Worm (Caenorhabditis elegans): ENCODE measurements around the gene mpz-5.
A peak's percentile ranks its signal among the peaks of the same experiment; 100 is the strongest.

The mpz-5 gene

DNA sequence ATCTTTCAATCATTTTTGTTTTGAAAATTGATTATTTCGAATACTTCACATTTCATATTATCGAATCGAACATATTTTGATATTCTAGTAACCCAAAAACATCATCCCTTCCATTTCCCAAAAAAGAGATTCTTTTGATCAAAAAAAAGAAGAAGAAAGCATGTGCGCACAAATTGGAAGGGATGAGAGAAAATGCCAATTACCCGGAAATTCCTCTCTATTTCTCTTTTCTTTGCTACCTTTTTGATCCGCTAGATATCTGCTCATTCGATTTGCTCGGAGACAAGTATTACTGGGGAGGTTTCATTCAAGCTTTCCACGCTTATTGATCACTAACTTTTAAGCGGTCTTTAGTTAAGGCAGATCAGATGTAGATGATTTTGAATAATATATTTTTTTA lies 23.2 kb upstream of the mpz-5 start:
- TF ChIP-seq unc-42 (tag; optimal IDR thresholded peaks at IDR 0.05) (peak; percentile 80), fkh-10 (GFP tag; optimal IDR thresholded peaks at IDR 0.05) (no peak)

DNA sequence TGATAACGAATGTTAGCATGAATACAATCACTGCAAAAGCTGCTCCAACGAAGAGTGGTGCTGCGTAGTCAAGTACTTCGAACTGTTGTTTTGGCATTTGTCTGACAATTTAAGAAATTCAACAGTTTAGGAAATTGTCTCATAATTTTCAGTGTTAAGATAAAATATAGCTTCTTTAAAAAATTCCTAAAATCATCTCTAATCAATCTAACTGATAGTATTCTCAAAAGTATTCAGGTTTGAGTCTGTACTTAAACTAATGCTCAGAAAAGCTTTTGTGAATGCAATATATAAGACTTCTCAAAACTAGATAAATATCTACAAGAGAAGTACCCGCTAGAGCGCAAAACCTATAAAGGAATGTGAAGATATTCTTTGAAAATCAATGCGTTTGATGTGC lies 21.2 kb upstream of the mpz-5 start, which contains the start of gene R10H10.4:
Gene R10H10.4 (minus strand): TSS at position 101 of the 400 bp plus-strand sequence.
- TF ChIP-seq ceh-24 (tag; optimal IDR thresholded peaks at IDR 0.05) (no peak), gmeb-2 (tag; optimal IDR thresholded peaks at IDR 0.05) (no peak), elt-4 (tag; optimal IDR thresholded peaks at IDR 0.05) (no peak), sdc-2 (tag; optimal IDR thresholded peaks at IDR 0.05) (no peak), ahr-1 (tag; optimal IDR thresholded peaks at IDR 0.05) (no peak), mec-3 (tag; optimal IDR thresholded peaks at IDR 0.05; ENCODE audit: borderline replicate concordance) (no peak), tbx-2 (tag; optimal IDR thresholded peaks at IDR 0.05) (no peak), tbx-7 (tag; optimal IDR thresholded peaks at IDR 0.05) (no peak), hlh-15 (tag; optimal IDR thresholded peaks at IDR 0.05) (no peak), unc-55 (GFP tag; optimal IDR thresholded peaks at IDR 0.05) (no peak), elt-2 (tag; optimal IDR thresholded peaks at IDR 0.05) (no peak), K02D7.2 (tag; optimal IDR thresholded peaks at IDR 0.05) (no peak), pax-1 (tag; optimal IDR thresholded peaks at IDR 0.05) (no peak)

DNA sequence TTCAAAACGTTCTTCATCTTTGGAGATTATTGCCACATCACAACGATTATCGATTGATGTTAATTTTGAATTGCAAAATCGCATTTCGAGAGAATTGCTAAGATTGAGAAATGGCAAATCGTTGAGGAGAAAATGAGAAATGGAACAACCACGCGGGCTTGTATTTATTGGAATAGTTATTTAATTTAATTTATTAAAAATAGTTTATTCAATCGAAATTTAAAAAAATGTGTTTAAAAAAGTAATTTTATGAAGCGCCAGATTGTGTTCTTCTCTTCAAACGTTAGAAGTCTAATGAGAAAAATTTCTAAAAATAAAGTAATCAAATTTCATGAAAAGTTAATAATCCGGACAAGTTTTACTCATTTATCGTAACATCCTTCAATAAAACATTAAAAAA lies 18.2 kb upstream of the mpz-5 start, which contains the start of gene spe-26:
Gene spe-26 (minus strand): TSS at position 101 of the 400 bp plus-strand sequence.
- no peak for TF ChIP-seq nhr-232 (tag; optimal IDR thresholded peaks at IDR 0.05)
- no peak for TF ChIP-seq sox-2 (GFP tag; IDR thresholded peaks at IDR 0.05)
- no peak for TF ChIP-seq K09A11.1 (tag; optimal IDR thresholded peaks at IDR 0.05; ENCODE audit: insufficient read depth)
- no peak for TF ChIP-seq pha-2 (tag; optimal IDR thresholded peaks at IDR 0.05)
- no peak for TF ChIP-seq ama-1 (optimal IDR thresholded peaks at IDR 0.05)
- TF ChIP-seq lim-6 (tag; optimal IDR thresholded peaks at IDR 0.05), result no peak
- TF ChIP-seq ceh-19 (GFP tag; optimal IDR thresholded peaks at IDR 0.05), result no peak
- no peak for TF ChIP-seq eyg-1 (tag; optimal IDR thresholded peaks at IDR 0.05)
- no peak for TF ChIP-seq ceh-30 (tag; optimal IDR thresholded peaks at IDR 0.05)
- no peak for TF ChIP-seq rnt-1 (tag; optimal IDR thresholded peaks at IDR 0.05)
- no peak for TF ChIP-seq unc-3 (GFP tag; conservative IDR thresholded peaks at IDR 0.05)
- no peak for TF ChIP-seq unc-3 (tag; optimal IDR thresholded peaks at IDR 0.05)
- TF ChIP-seq hlh-15 (tag; optimal IDR thresholded peaks at IDR 0.05), result no peak
- TF ChIP-seq ceh-6 (GFP tag; optimal IDR thresholded peaks at IDR 0.05), result no peak
- TF ChIP-seq unc-42 (tag; optimal IDR thresholded peaks at IDR 0.05), result no peak
- TF ChIP-seq fax-1 (tag; optimal IDR thresholded peaks at IDR 0.05), result no peak
- no peak for TF ChIP-seq pax-1 (tag; optimal IDR thresholded peaks at IDR 0.05)
- no peak for TF ChIP-seq tbx-2 (tag; optimal IDR thresholded peaks at IDR 0.05)
- TF ChIP-seq ztf-16 (tag; optimal IDR thresholded peaks at IDR 0.05), result no peak
- TF ChIP-seq lin-11 (tag; optimal IDR thresholded peaks at IDR 0.05), result no peak
- no peak for TF ChIP-seq fkh-6 (tag; optimal IDR thresholded peaks at IDR 0.05)

DNA sequence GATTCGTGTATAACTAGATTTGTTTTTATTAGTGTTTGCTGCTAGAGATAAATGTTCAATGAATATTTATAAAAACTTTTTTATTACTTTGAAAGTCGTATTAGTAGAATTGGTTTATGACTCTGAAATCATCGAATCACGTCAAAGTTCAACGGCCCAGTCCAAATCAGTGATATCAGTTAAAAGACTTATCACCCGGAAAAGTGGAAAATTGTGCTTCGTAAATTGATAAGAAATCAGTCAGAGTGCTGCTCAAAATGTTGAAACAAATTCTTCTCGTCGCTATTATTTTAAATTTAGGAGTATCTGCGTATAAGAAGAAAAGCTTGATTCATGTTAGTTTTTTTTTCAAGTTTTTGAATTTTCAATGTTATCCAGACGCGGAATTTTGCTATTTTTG lies 14.6 kb upstream of the mpz-5 start, which contains the start of gene R10H10.3:
Gene R10H10.3 (plus strand): TSS at position 243 of the 400 bp plus-strand sequence.
- TF ChIP-seq elt-2 (tag; optimal IDR thresholded peaks at IDR 0.05), result peak; percentile 55
- no peak for TF ChIP-seq ama-1 (optimal IDR thresholded peaks at IDR 0.05)

DNA sequence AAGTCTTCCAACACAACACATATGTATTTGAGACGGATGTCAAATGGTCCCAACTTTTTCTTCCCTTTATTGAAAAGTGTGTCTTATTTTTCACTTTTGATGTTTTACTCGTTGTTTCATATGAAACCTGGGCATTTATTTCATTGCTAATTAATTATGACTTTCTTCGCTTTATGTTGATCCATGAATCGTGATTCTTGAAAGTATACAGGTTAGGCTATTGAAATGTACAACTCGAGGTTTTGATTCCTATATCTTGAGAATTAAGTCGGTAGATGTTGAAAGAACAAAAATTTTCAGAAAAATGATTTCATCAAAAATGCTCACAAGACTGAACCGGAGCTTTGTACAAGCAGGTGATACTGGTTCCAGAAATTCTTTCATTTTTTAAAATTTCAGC lies 13.5 kb upstream of the mpz-5 start, which contains the start of gene nfu-1:
Gene nfu-1 (plus strand): TSS at position 301 of the 400 bp plus-strand sequence.
- TF ChIP-seq odd-2 (tag; optimal IDR thresholded peaks at IDR 0.05) (no peak), pag-3 (tag; optimal IDR thresholded peaks at IDR 0.05; ENCODE audit: borderline replicate concordance) (no peak), fkh-6 (tag; optimal IDR thresholded peaks at IDR 0.05) (no peak), ttx-3 (tag; optimal IDR thresholded peaks at IDR 0.05) (no peak), ceh-45 (GFP tag; IDR thresholded peaks at IDR 0.05) (no peak), ceh-48 (tag; optimal IDR thresholded peaks at IDR 0.05) (no peak), ahr-1 (tag; optimal IDR thresholded peaks at IDR 0.05) (no peak), fkh-10 (GFP tag; optimal IDR thresholded peaks at IDR 0.05) (no peak), pha-4 (tag; optimal IDR thresholded peaks at IDR 0.05) (no peak), dmd-4 (tag; optimal IDR thresholded peaks at IDR 0.05; ENCODE audit: borderline replicate concordance) (no peak), nhr-232 (tag; optimal IDR thresholded peaks at IDR 0.05) (no peak), ztf-16 (tag; optimal IDR thresholded peaks at IDR 0.05) (no peak), unc-42 (tag; optimal IDR thresholded peaks at IDR 0.05) (no peak), ceh-30 (tag; optimal IDR thresholded peaks at IDR 0.05) (no peak), unc-3 (GFP tag; conservative IDR thresholded peaks at IDR 0.05) (no peak), unc-3 (tag; optimal IDR thresholded peaks at IDR 0.05) (no peak), ceh-34 (tag; optimal IDR thresholded peaks at IDR 0.05) (no peak), Y22D7AL.16 (tag; optimal IDR thresholded peaks at IDR 0.05) (no peak), pros-1 (tag; optimal IDR thresholded peaks at IDR 0.05) (no peak), elt-2 (tag; optimal IDR thresholded peaks at IDR 0.05) (no peak)
